Worm (Caenorhabditis elegans): ENCODE data around the gene C15F1.1.

- TF ChIP-seq fos-1 (tag; optimal IDR thresholded peaks at IDR 0.05) (no peak), nhr-11 (tag; optimal IDR thresholded peaks at IDR 0.05) (no peak), ceh-82 (tag; optimal IDR thresholded peaks at IDR 0.05) (no peak), pha-4 (tag; optimal IDR thresholded peaks at IDR 0.05) (no peak), R02D3.7 (tag; optimal IDR thresholded peaks at IDR 0.05) (peak; percentile 76), ama-1 (optimal IDR thresholded peaks at IDR 0.05) (no peak), lin-39 (tag; optimal IDR thresholded peaks at IDR 0.05) (no peak), egl-27 (tag; optimal IDR thresholded peaks at IDR 0.05) (no peak), unc-62 (GFP tag; optimal IDR thresholded peaks at IDR 0.05) (no peak), jun-1 (tag; optimal IDR thresholded peaks at IDR 0.05) (no peak), egl-5 (tag; optimal IDR thresholded peaks at IDR 0.05) (no peak), tbx-2 (tag; optimal IDR thresholded peaks at IDR 0.05) (no peak)
Observed at ce11 chrII:6967618-6968017, 22.1 kb upstream of the C15F1.1 start, which contains the start of gene eif-2Bgamma.

Data from whole organism, L3 larva.